Worm (Caenorhabditis elegans): ENCODE measurements around the gene C15H7.3.

The C15H7.3 gene

ce11 chrIII:9651871-9652270, at the start of gene C15H7.3:
C15H7.3 (minus strand) TSS chrIII:9651971.
- TF ChIP-seq elt-3 (tag; optimal IDR thresholded peaks at IDR 0.05) (no peak), ceh-43 (GFP tag; optimal IDR thresholded peaks at IDR 0.05) (no peak), zip-8 (tag; optimal IDR thresholded peaks at IDR 0.05) (no peak), sptf-1 (tag; optimal IDR thresholded peaks at IDR 0.05) (no peak), bed-3 (GFP tag; optimal IDR thresholded peaks at IDR 0.05) (no peak), nhr-28 (tag; optimal IDR thresholded peaks at IDR 0.05) (no peak), snpc-4 (tag; optimal IDR thresholded peaks at IDR 0.05) (no peak), ceh-39 (tag; optimal IDR thresholded peaks at IDR 0.05) (no peak), cnd-1 (tag; optimal IDR thresholded peaks at IDR 0.05) (no peak), sem-2 (GFP tag; optimal IDR thresholded peaks at IDR 0.05) (no peak), unc-39 (tag; optimal IDR thresholded peaks at IDR 0.05) (no peak), M03D4.4 (tag; optimal IDR thresholded peaks at IDR 0.05) (no peak), ces-1 (GFP tag; optimal IDR thresholded peaks at IDR 0.05) (no peak), flh-1 (GFP tag; optimal IDR thresholded peaks at IDR 0.05) (no peak), lin-32 (GFP tag; optimal IDR thresholded peaks at IDR 0.05) (no peak)

DNA sequence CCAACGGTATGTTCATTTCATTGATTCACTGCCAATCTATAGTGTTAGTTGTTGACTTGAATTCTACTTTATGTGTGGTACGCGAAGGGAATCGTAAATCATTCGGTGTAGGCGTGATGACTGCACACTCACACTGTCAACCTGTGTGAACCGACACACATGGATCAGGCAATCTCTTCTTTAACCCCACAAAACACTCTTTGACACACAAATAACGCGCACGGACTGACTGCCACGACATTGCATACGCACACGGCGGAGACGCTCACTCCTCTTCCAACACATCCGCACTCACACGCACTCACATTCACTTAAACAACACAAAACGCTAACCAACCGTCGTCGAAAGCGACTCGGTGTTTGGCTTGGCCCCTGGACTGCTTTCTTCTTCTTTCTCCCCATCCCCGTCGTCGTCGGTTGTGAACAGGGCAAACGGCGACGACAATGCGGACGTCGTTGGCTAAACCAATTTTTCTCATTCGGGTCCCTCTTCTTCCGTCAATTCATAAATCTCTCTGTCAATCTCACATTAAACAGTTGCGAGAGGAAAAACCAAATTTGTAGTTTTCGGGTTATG, 48.4 kb upstream of the C15H7.3 start:
- no peak for TF ChIP-seq sptf-1 (tag; optimal IDR thresholded peaks at IDR 0.05)
- no peak for TF ChIP-seq cnd-1 (tag; optimal IDR thresholded peaks at IDR 0.05)
- no peak for TF ChIP-seq flh-1 (GFP tag; optimal IDR thresholded peaks at IDR 0.05)
- no peak for TF ChIP-seq sem-2 (GFP tag; optimal IDR thresholded peaks at IDR 0.05)
- TF ChIP-seq hlh-1 (tag; optimal IDR thresholded peaks at IDR 0.05): no peak
- TF ChIP-seq blmp-1 (tag; optimal IDR thresholded peaks at IDR 0.05): no peak
- TF ChIP-seq nhr-2 (tag; optimal IDR thresholded peaks at IDR 0.05): peak; percentile 68
- no peak for TF ChIP-seq mep-1 (tag; optimal IDR thresholded peaks at IDR 0.05)
- TF ChIP-seq unc-62 (GFP tag; optimal IDR thresholded peaks at IDR 0.05): peak; percentile 59
- TF ChIP-seq zip-8 (tag; optimal IDR thresholded peaks at IDR 0.05): no peak
- TF ChIP-seq ces-1 (GFP tag; optimal IDR thresholded peaks at IDR 0.05): peak; percentile 47
- no peak for TF ChIP-seq lin-13 (tag; optimal IDR thresholded peaks at IDR 0.05)
- peak; percentile 11 for TF ChIP-seq ham-2 (GFP tag; optimal IDR thresholded peaks at IDR 0.05)
- TF ChIP-seq unc-120 (tag; optimal IDR thresholded peaks at IDR 0.05; ENCODE audit: poor library complexity, severe bottlenecking): no peak
- no peak for TF ChIP-seq unc-39 (tag; optimal IDR thresholded peaks at IDR 0.05)
- no peak for TF ChIP-seq lin-32 (GFP tag; optimal IDR thresholded peaks at IDR 0.05)
- no peak for TF ChIP-seq ztf-11 (tag; optimal IDR thresholded peaks at IDR 0.05)
- TF ChIP-seq snpc-4 (tag; optimal IDR thresholded peaks at IDR 0.05): no peak
- no peak for TF ChIP-seq nhr-12 (tag; optimal IDR thresholded peaks at IDR 0.05)
- no peak for TF ChIP-seq ceh-83 (GFP tag; optimal IDR thresholded peaks at IDR 0.05)
- TF ChIP-seq pha-4 (tag; optimal IDR thresholded peaks at IDR 0.05): no peak
- TF ChIP-seq tbx-8 (GFP tag; optimal IDR thresholded peaks at IDR 0.05): no peak
- no peak for TF ChIP-seq mls-2 (tag; optimal IDR thresholded peaks at IDR 0.05)
- peak; percentile 7 for TF ChIP-seq drap-1 (GFP tag; optimal IDR thresholded peaks at IDR 0.05)
- TF ChIP-seq bed-3 (GFP tag; optimal IDR thresholded peaks at IDR 0.05): no peak
- TF ChIP-seq lsy-2 (tag; optimal IDR thresholded peaks at IDR 0.05): no peak
- TF ChIP-seq nhr-28 (tag; optimal IDR thresholded peaks at IDR 0.05): no peak
- TF ChIP-seq ceh-43 (GFP tag; optimal IDR thresholded peaks at IDR 0.05): no peak
- TF ChIP-seq nhr-237 (tag; optimal IDR thresholded peaks at IDR 0.05): no peak
- TF ChIP-seq elt-3 (tag; optimal IDR thresholded peaks at IDR 0.05): no peak
- TF ChIP-seq ceh-39 (tag; optimal IDR thresholded peaks at IDR 0.05): no peak
- no peak for TF ChIP-seq mab-5 (tag; optimal IDR thresholded peaks at IDR 0.05)
- TF ChIP-seq nhr-76 (tag; optimal IDR thresholded peaks at IDR 0.05): no peak

DNA sequence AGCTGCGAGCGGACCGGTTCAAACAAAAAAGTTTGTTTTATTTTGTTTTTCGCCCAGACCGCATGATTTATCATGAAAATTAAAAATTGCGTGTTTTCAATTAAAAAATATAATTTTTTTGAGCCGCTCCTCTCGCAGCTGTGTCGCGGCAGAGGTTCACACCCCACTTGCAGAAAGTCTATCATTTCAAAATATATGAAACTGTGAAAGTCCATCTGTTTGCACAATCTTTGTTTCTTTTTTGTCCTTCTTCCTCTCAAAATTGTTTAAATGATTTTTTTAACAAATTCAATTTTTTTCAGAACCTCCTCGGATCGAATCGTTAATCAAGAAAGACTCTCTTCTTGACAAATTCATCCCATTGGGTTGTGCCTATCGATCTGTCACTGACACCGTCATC, 47.8 kb upstream of the C15H7.3 start, which contains the start of gene tlk-1:
tlk-1 (plus strand) TSS at position 301 of the 400 bp plus-strand sequence.
- no peak for TF ChIP-seq blmp-1 (tag; optimal IDR thresholded peaks at IDR 0.05)
- no peak for TF ChIP-seq M03D4.4 (tag; optimal IDR thresholded peaks at IDR 0.05)
- no peak for TF ChIP-seq mab-5 (tag; optimal IDR thresholded peaks at IDR 0.05)
- TF ChIP-seq nhr-28 (tag; optimal IDR thresholded peaks at IDR 0.05): no peak
- TF ChIP-seq cnd-1 (tag; optimal IDR thresholded peaks at IDR 0.05): no peak
- TF ChIP-seq lin-13 (tag; optimal IDR thresholded peaks at IDR 0.05): no peak
- no peak for TF ChIP-seq flh-1 (GFP tag; optimal IDR thresholded peaks at IDR 0.05)
- TF ChIP-seq mls-2 (tag; optimal IDR thresholded peaks at IDR 0.05): no peak
- no peak for TF ChIP-seq nhr-12 (tag; optimal IDR thresholded peaks at IDR 0.05)
- no peak for TF ChIP-seq sem-2 (GFP tag; optimal IDR thresholded peaks at IDR 0.05)
- TF ChIP-seq ceh-43 (GFP tag; optimal IDR thresholded peaks at IDR 0.05): no peak
- TF ChIP-seq unc-39 (tag; optimal IDR thresholded peaks at IDR 0.05): no peak
- no peak for TF ChIP-seq nhr-237 (tag; optimal IDR thresholded peaks at IDR 0.05)
- no peak for TF ChIP-seq ztf-11 (tag; optimal IDR thresholded peaks at IDR 0.05)
- no peak for TF ChIP-seq unc-62 (GFP tag; optimal IDR thresholded peaks at IDR 0.05)
